Fruit fly (Drosophila melanogaster) whole organism, prepupa: ENCODE data around the gene CG7227.

Experiments used
- CG10631 ChIP-seq: fragments of 200-800 bp; sonication (Bioruptor generic); optimal IDR thresholded peaks from 2 replicates; lab custom pipeline; 2016; ENCODE audit warnings: missing biosample characterization, missing genetic modification characterization
- CG10669 ChIP-seq: fragments of 200-800 bp; sonication (Bioruptor generic); optimal IDR thresholded peaks from 3 replicates; lab custom pipeline; 2018; ENCODE audit warnings: missing biosample characterization, mild to moderate bottlenecking, missing genetic modification characterization, moderate library complexity
- CG11294 ChIP-seq: fragments of 200-800 bp; sonication (Bioruptor generic); IDR thresholded peaks from 2 replicates; pipeline ENCODE4 v1.3.6; 2022; ENCODE audit warnings: missing biosample characterization, missing genetic modification characterization
- CG11762 ChIP-seq: fragments of 200-800 bp; sonication (Bioruptor generic); optimal IDR thresholded peaks from 3 replicates; lab custom pipeline; 2016; ENCODE audit warnings: missing biosample characterization, missing genetic modification characterization; ENCODE audit not compliant: insufficient read depth
- CG11902 ChIP-seq: fragments of 200-800 bp; sonication (Bioruptor generic); optimal IDR thresholded peaks from 3 replicates; lab custom pipeline; 2016; ENCODE audit warnings: missing biosample characterization, missing genetic modification characterization
- CG15336 ChIP-seq: fragments of 200-800 bp; sonication (Bioruptor generic); IDR thresholded peaks from 2 replicates; pipeline ENCODE4 v1.3.6; 2022; ENCODE audit warnings: missing biosample characterization, missing genetic modification characterization
- CG1621 ChIP-seq: fragments of 200-800 bp; sonication (Bioruptor generic); optimal IDR thresholded peaks from 3 replicates; lab custom pipeline; 2018; ENCODE audit warnings: missing biosample characterization, mild to moderate bottlenecking, missing genetic modification characterization
- CG16779 ChIP-seq: fragments of 200-800 bp; sonication (Bioruptor generic); optimal IDR thresholded peaks from 3 replicates; lab custom pipeline; 2017; ENCODE audit warnings: missing biosample characterization, mild to moderate bottlenecking, missing genetic modification characterization
- CG3032 ChIP-seq: fragments of 200-800 bp; optimal IDR thresholded peaks from 2 replicates; lab custom pipeline; 2019; ENCODE audit warnings: missing biosample characterization, mild to moderate bottlenecking, missing genetic modification characterization, moderate library complexity
- CG31627 ChIP-seq: fragments of 200-800 bp; sonication (Bioruptor generic); optimal IDR thresholded peaks from 3 replicates; lab custom pipeline; 2016; ENCODE audit warnings: missing biosample characterization, missing genetic modification characterization
- CG32006 ChIP-seq: fragments of 200-800 bp; sonication (Bioruptor generic); optimal IDR thresholded peaks from 3 replicates; lab custom pipeline; 2017; ENCODE audit warnings: missing biosample characterization, mild to moderate bottlenecking, missing genetic modification characterization
- CG34406 ChIP-seq: fragments of 200-800 bp; sonication (Bioruptor generic); optimal IDR thresholded peaks from 3 replicates; lab custom pipeline; 2016; ENCODE audit warnings: missing biosample characterization, missing genetic modification characterization
- CG4318 ChIP-seq: fragments of 200-800 bp; sonication (Bioruptor generic); optimal IDR thresholded peaks from 3 replicates; lab custom pipeline; 2017; ENCODE audit warnings: missing biosample characterization, mild to moderate bottlenecking, missing genetic modification characterization
- CG6276 ChIP-seq: fragments of 200-800 bp; sonication (Bioruptor generic); optimal IDR thresholded peaks from 2 replicates; lab custom pipeline; 2017; ENCODE audit warnings: missing biosample characterization, mild to moderate bottlenecking, missing genetic modification characterization
- CG6792 ChIP-seq: fragments of 200-800 bp; sonication (Bioruptor generic); optimal IDR thresholded peaks from 3 replicates; lab custom pipeline; 2016; ENCODE audit warnings: missing biosample characterization, missing genetic modification characterization
- CG6808 ChIP-seq: fragments of 200-800 bp; sonication (Bioruptor generic); optimal IDR thresholded peaks from 3 replicates; lab custom pipeline; 2017; ENCODE audit warnings: missing biosample characterization, missing genetic modification characterization, mild to moderate bottlenecking, moderate library complexity, missing genetic modification reagents
- CG6854 ChIP-seq: fragments of 200-800 bp; sonication (Bioruptor generic); optimal IDR thresholded peaks from 2 replicates; lab custom pipeline; 2017; ENCODE audit warnings: missing biosample characterization, mild to moderate bottlenecking, missing genetic modification characterization
- CG7368 ChIP-seq: fragments of 200-800 bp; sonication (Bioruptor generic); optimal IDR thresholded peaks from 3 replicates; lab custom pipeline; 2016; ENCODE audit warnings: missing biosample characterization, missing genetic modification characterization
- CG8119 ChIP-seq: fragments of 200-800 bp; sonication (Bioruptor generic); IDR thresholded peaks from 3 replicates; pipeline ENCODE4 v1.3.6; 2022; ENCODE audit warnings: missing biosample characterization, missing genetic modification characterization
- CG8632 ChIP-seq: fragments of 200-800 bp; sonication (Bioruptor generic); optimal IDR thresholded peaks from 3 replicates; lab custom pipeline; 2016; ENCODE audit warnings: missing biosample characterization, missing genetic modification characterization
- Eip93F ChIP-seq: fragments of 200-800 bp; sonication (Bioruptor generic); optimal IDR thresholded peaks from 2 replicates; lab custom pipeline; 2016; ENCODE audit warnings: missing biosample characterization, mild to moderate bottlenecking, missing genetic modification characterization
- Ets21C ChIP-seq: fragments of 200-800 bp; sonication (Bioruptor generic); optimal IDR thresholded peaks from 3 replicates; lab custom pipeline; 2016; ENCODE audit warnings: missing biosample characterization, missing genetic modification characterization
- Ets96B ChIP-seq: fragments of 200-800 bp; optimal IDR thresholded peaks from 2 replicates; lab custom pipeline; 2019; ENCODE audit warnings: missing biosample characterization, mild to moderate bottlenecking, missing genetic modification characterization, moderate library complexity
- Gug ChIP-seq: fragments of 200-800 bp; sonication (Bioruptor generic); IDR thresholded peaks from 2 replicates; pipeline ENCODE4 v1.3.6; 2022; ENCODE audit warnings: missing biosample characterization, missing genetic modification characterization
- Hr38 ChIP-seq: sonication (Bioruptor generic); optimal IDR thresholded peaks from 2 replicates; lab custom pipeline; 2016; ENCODE audit warnings: missing biosample characterization, missing genetic modification characterization
- Hr39 ChIP-seq: fragments of 200-800 bp; sonication (Bioruptor generic); optimal IDR thresholded peaks from 2 replicates; lab custom pipeline; 2016; ENCODE audit warnings: missing biosample characterization, missing genetic modification characterization
- Hr4 ChIP-seq: fragments of 200-800 bp; sonication (Bioruptor generic); optimal IDR thresholded peaks from 3 replicates; lab custom pipeline; 2016; ENCODE audit warnings: missing biosample characterization, missing genetic modification characterization
- Lpt ChIP-seq: fragments of 200-800 bp; sonication (Bioruptor generic); optimal IDR thresholded peaks from 3 replicates; lab custom pipeline; 2016; ENCODE audit warnings: missing biosample characterization, missing genetic modification characterization
- OdsH ChIP-seq: fragments of 200-800 bp; sonication (Bioruptor generic); optimal IDR thresholded peaks from 3 replicates; lab custom pipeline; 2016; ENCODE audit warnings: missing biosample characterization, missing genetic modification characterization
- Sox14 ChIP-seq: fragments of 200-800 bp; sonication (Bioruptor generic); optimal IDR thresholded peaks from 3 replicates; lab custom pipeline; 2016; ENCODE audit warnings: missing biosample characterization, missing genetic modification characterization
- Sox15 ChIP-seq: fragments of 200-800 bp; sonication (Bioruptor generic); optimal IDR thresholded peaks from 3 replicates; lab custom pipeline; 2016; ENCODE audit warnings: missing biosample characterization, missing genetic modification characterization
- achi ChIP-seq: fragments of 200-800 bp; sonication (Bioruptor generic); optimal IDR thresholded peaks from 3 replicates; lab custom pipeline; 2016; ENCODE audit warnings: missing biosample characterization, missing genetic modification characterization
- acj6 ChIP-seq: fragments of 200-800 bp; sonication (Bioruptor generic); optimal IDR thresholded peaks from 3 replicates; lab custom pipeline; 2016; ENCODE audit warnings: missing biosample characterization, missing genetic modification characterization
- cyc ChIP-seq: fragments of 200-800 bp; sonication (Bioruptor generic); optimal IDR thresholded peaks from 3 replicates; lab custom pipeline; 2016; ENCODE audit warnings: missing biosample characterization, missing genetic modification characterization
- dac ChIP-seq: fragments of 200-800 bp; sonication (Bioruptor generic); optimal IDR thresholded peaks from 2 replicates; lab custom pipeline; 2017; ENCODE audit warnings: missing biosample characterization, mild to moderate bottlenecking, missing genetic modification characterization
- eg ChIP-seq: fragments of 200-800 bp; sonication (Bioruptor generic); IDR thresholded peaks from 3 replicates; pipeline ENCODE4 v1.3.6; 2022; ENCODE audit warnings: missing biosample characterization, missing genetic modification characterization
- esn ChIP-seq: fragments of 200-800 bp; sonication (Bioruptor generic); optimal IDR thresholded peaks from 2 replicates; lab custom pipeline; 2016; ENCODE audit warnings: missing biosample characterization, mild to moderate bottlenecking, missing genetic modification characterization, moderate library complexity
- fkh ChIP-seq: fragments of 200-800 bp; sonication (Bioruptor generic); optimal IDR thresholded peaks from 3 replicates; lab custom pipeline; 2017; ENCODE audit warnings: missing biosample characterization, mild to moderate bottlenecking, missing genetic modification characterization, moderate library complexity
- lz ChIP-seq: fragments of 200-800 bp; sonication (Bioruptor generic); optimal IDR thresholded peaks from 3 replicates; lab custom pipeline; 2016; ENCODE audit warnings: missing biosample characterization, missing genetic modification characterization
- pdm3 ChIP-seq: fragments of 200-800 bp; sonication (Bioruptor generic); optimal IDR thresholded peaks from 3 replicates; lab custom pipeline; 2016; ENCODE audit warnings: missing biosample characterization, missing genetic modification characterization
- spab ChIP-seq: fragments of 200-800 bp; sonication (Bioruptor generic); optimal IDR thresholded peaks from 2 replicates; lab custom pipeline; 2017; ENCODE audit warnings: missing biosample characterization, mild to moderate bottlenecking, missing genetic modification characterization, missing genetic modification reagents
- ss ChIP-seq, 2 experiments: fragments of 200-800 bp; sonication (Bioruptor generic); optimal IDR thresholded peaks; 2 replicates in 1 of 2; 3 replicates in 1 of 2; lab custom pipeline; 2017 to 2018; ENCODE audit warnings: mild to moderate bottlenecking in 2 of 2, missing biosample characterization in 2 of 2, missing genetic modification characterization in 2 of 2, moderate library complexity in 1 of 2
- svp ChIP-seq: fragments of 200-800 bp; sonication (Bioruptor generic); peaks from one replicate; lab custom pipeline; 2016; ENCODE audit warnings: missing biosample characterization, missing genetic modification characterization
- topi ChIP-seq: fragments of 200-800 bp; sonication (Bioruptor generic); optimal IDR thresholded peaks from 3 replicates; lab custom pipeline; 2016; ENCODE audit warnings: missing biosample characterization, missing genetic modification characterization
- vri ChIP-seq: fragments of 200-800 bp; sonication (Bioruptor generic); optimal IDR thresholded peaks from 3 replicates; lab custom pipeline; 2016; ENCODE audit warnings: missing biosample characterization, mild to moderate bottlenecking, missing genetic modification characterization

CG7227 gene

dm6 chr2L:7960581-7961530 lies 37.1 kb downstream of the CG7227 start (continued):
- TF ChIP-seq CG11294 (GFP tag; lab: Robert Waterston, UW) (no peak), CG11902 (GFP tag; lab: Kevin White, UChicago) (no peak), Hr38 (GFP tag; lab: Kevin White, UChicago) (no peak), CG32006 (peak; percentile 26), CG16779 (tag; lab: Kevin White, UChicago) (peak; percentile 75), spab (GFP tag; lab: Kevin White, UChicago) (peak; percentile 44), dac (no peak), CG3032 (tag; lab: Kevin White, UChicago) (peak; percentile 15), acj6 (GFP tag; lab: Kevin White, UChicago) (no peak), CG4318 (GFP tag; lab: Kevin White, UChicago) (no peak)

dm6 chr2L:7957068-7957868 lies 40.7 kb downstream of the CG7227 start:
- TF ChIP-seq eg (GFP tag; lab: Robert Waterston, UW) = peak; percentile 48; the same call in 2 of the 3 replicates
- no peak for TF ChIP-seq CG31627 (GFP tag; lab: Kevin White, UChicago)
- peak; percentile 48 for TF ChIP-seq Lpt
- TF ChIP-seq Hr4 (GFP tag; lab: Kevin White, UChicago) = peak; percentile 74
- TF ChIP-seq CG6792 (GFP tag; lab: Kevin White, UChicago) = no peak
- TF ChIP-seq Eip93F (GFP tag; lab: Kevin White, UChicago) = no peak
- peak; percentile 60 for TF ChIP-seq CG15336 (GFP tag; lab: Robert Waterston, UW)
- TF ChIP-seq CG3032 (tag; lab: Kevin White, UChicago) = no peak
- TF ChIP-seq CG34406 (GFP tag; lab: Kevin White, UChicago) = no peak
- peak; percentile 13 for TF ChIP-seq acj6 (GFP tag; lab: Kevin White, UChicago)
- TF ChIP-seq CG1621 (tag; lab: Kevin White, UChicago) = no peak
- TF ChIP-seq CG7368 = no peak
- no peak for TF ChIP-seq spab (GFP tag; lab: Kevin White, UChicago)
- TF ChIP-seq CG6854 (GFP tag; lab: Kevin White, UChicago) = no peak
- no peak for TF ChIP-seq CG10669 (GFP tag; lab: Kevin White, UChicago)
- no peak for TF ChIP-seq Hr39 (GFP tag; lab: Kevin White, UChicago)
- TF ChIP-seq CG8632 (GFP tag; lab: Kevin White, UChicago) = no peak
- TF ChIP-seq OdsH = no peak
- no peak for TF ChIP-seq cyc (GFP tag; lab: Kevin White, UChicago)
- TF ChIP-seq CG6276 (GFP tag; lab: Kevin White, UChicago) = peak; percentile 30
- TF ChIP-seq pdm3 = no peak
- TF ChIP-seq Gug = no peak
- TF ChIP-seq CG11902 (GFP tag; lab: Kevin White, UChicago) = no peak
- TF ChIP-seq ss (GFP tag; optimal IDR thresholded peaks at IDR 0.05; lab: Kevin White, UChicago) = no peak
- TF ChIP-seq Sox15 (GFP tag; lab: Kevin White, UChicago) = no peak
- no peak for TF ChIP-seq lz (GFP tag; lab: Kevin White, UChicago)
- no peak for TF ChIP-seq CG11762 (GFP tag; lab: Kevin White, UChicago)
- TF ChIP-seq Sox14 (GFP tag; lab: Kevin White, UChicago) = no peak
- peak; percentile 63 for TF ChIP-seq CG4318 (GFP tag; lab: Kevin White, UChicago)
- no peak for TF ChIP-seq topi (GFP tag; lab: Kevin White, UChicago)
- TF ChIP-seq svp (GFP tag; lab: Kevin White, UChicago) = no peak
- peak; percentile 65; the same call in 2 of the 3 replicates for TF ChIP-seq CG8119 (GFP tag; lab: Robert Waterston, UW)
- TF ChIP-seq Ets96B (tag; lab: Kevin White, UChicago) = no peak
- no peak for TF ChIP-seq esn (GFP tag; lab: Kevin White, UChicago)
- no peak for TF ChIP-seq achi (GFP tag; lab: Kevin White, UChicago)
- no peak for TF ChIP-seq CG10631
- TF ChIP-seq vri (GFP tag; lab: Kevin White, UChicago) = no peak
- no peak for TF ChIP-seq fkh
- TF ChIP-seq CG6808 (GFP tag; lab: Kevin White, UChicago) = no peak
- peak; percentile 81 for TF ChIP-seq CG32006
- no peak for TF ChIP-seq dac
- no peak for TF ChIP-seq Ets21C (GFP tag; lab: Kevin White, UChicago)
